Fruit fly (Drosophila melanogaster) whole organism, embryonic: ENCODE data around the gene Syx13.

Experiments used
- Bdp1 ChIP-seq: fragments of 200-800 bp; sonication (Bioruptor generic); optimal IDR thresholded peaks from 3 replicates; lab custom pipeline; 2016; ENCODE audit warnings: missing biosample characterization, missing genetic modification characterization
- C15 ChIP-seq: fragments of 200-800 bp; sonication (Bioruptor generic); IDR thresholded peaks from 3 replicates; pipeline ENCODE4 v1.3.6; 2022; ENCODE audit warnings: missing biosample characterization, missing genetic modification characterization
- CG10366 ChIP-seq: fragments of 200-800 bp; sonication (Bioruptor generic); IDR thresholded peaks from 2 replicates; pipeline ENCODE4 v1.3.6; 2022; ENCODE audit warnings: missing biosample characterization, missing genetic modification characterization
- CG10979 ChIP-seq: fragments of 200-800 bp; sonication (Bioruptor generic); optimal IDR thresholded peaks from 2 replicates; lab custom pipeline; 2018; ENCODE audit warnings: missing biosample characterization, mild to moderate bottlenecking, missing genetic modification characterization, moderate library complexity
- CG12104 ChIP-seq: fragments of 200-800 bp; sonication (Bioruptor generic); optimal IDR thresholded peaks from 3 replicates; lab custom pipeline; 2016; ENCODE audit warnings: missing biosample characterization, missing genetic modification characterization
- CG12942 ChIP-seq: fragments of 200-800 bp; sonication (Bioruptor generic); optimal IDR thresholded peaks from 3 replicates; lab custom pipeline; 2016; ENCODE audit warnings: missing biosample characterization, missing genetic modification characterization
- CG13123 ChIP-seq: fragments of 200-800 bp; sonication (Bioruptor generic); optimal IDR thresholded peaks from 2 replicates; lab custom pipeline; 2016; ENCODE audit warnings: missing biosample characterization, missing genetic modification characterization
- CG13775 ChIP-seq: fragments of 200-800 bp; sonication (Bioruptor generic); optimal IDR thresholded peaks from 3 replicates; lab custom pipeline; 2017; ENCODE audit warnings: missing biosample characterization, mild to moderate bottlenecking, missing genetic modification characterization
- CG15696 ChIP-seq: fragments of 200-800 bp; sonication (Bioruptor generic); optimal IDR thresholded peaks from 2 replicates; lab custom pipeline; 2019; ENCODE audit warnings: missing biosample characterization, mild to moderate bottlenecking, missing genetic modification characterization, moderate library complexity
- CG1602 ChIP-seq: fragments of 200-800 bp; sonication (Bioruptor generic); optimal IDR thresholded peaks from 3 replicates; lab custom pipeline; 2016; ENCODE audit warnings: missing biosample characterization, missing genetic modification characterization
- CG1603 ChIP-seq: fragments of 200-800 bp; sonication (Bioruptor generic); optimal IDR thresholded peaks from 2 replicates; lab custom pipeline; 2019; ENCODE audit warnings: missing biosample characterization, mild to moderate bottlenecking, missing genetic modification characterization, moderate library complexity
- CG17186 ChIP-seq: fragments of 200-800 bp; sonication (Bioruptor generic); optimal IDR thresholded peaks from 3 replicates; lab custom pipeline; 2017; ENCODE audit warnings: missing biosample characterization, missing genetic modification reagents, missing genetic modification characterization
- CG18619 ChIP-seq: fragments of 200-800 bp; sonication (Bioruptor generic); optimal IDR thresholded peaks from 3 replicates; lab custom pipeline; 2017; ENCODE audit warnings: missing biosample characterization, mild to moderate bottlenecking, missing genetic modification characterization
- CG18764 ChIP-seq: fragments of 200-800 bp; sonication (Bioruptor generic); optimal IDR thresholded peaks from 3 replicates; lab custom pipeline; 2016; ENCODE audit warnings: missing biosample characterization, missing genetic modification characterization
- CG3065 ChIP-seq: fragments of 200-800 bp; sonication (Bioruptor generic); optimal IDR thresholded peaks from 2 replicates; lab custom pipeline; 2016; ENCODE audit warnings: missing biosample characterization, missing genetic modification characterization
- CG32772 ChIP-seq: fragments of 200-800 bp; sonication (Bioruptor generic); IDR thresholded peaks from 2 replicates; pipeline ENCODE4 v1.3.6; 2022; ENCODE audit warnings: missing biosample characterization, missing genetic modification characterization
- CG4617 ChIP-seq: fragments of 200-800 bp; sonication (Bioruptor generic); optimal IDR thresholded peaks from 3 replicates; lab custom pipeline; 2016; ENCODE audit warnings: missing biosample characterization, missing genetic modification characterization, borderline replicate concordance
- CG4707 ChIP-seq: fragments of 200-800 bp; sonication (Bioruptor generic); optimal IDR thresholded peaks from 2 replicates; lab custom pipeline; 2018; ENCODE audit warnings: missing biosample characterization, mild to moderate bottlenecking, missing genetic modification characterization, moderate library complexity
- CG8281 ChIP-seq: fragments of 200-800 bp; sonication (Bioruptor generic); optimal IDR thresholded peaks from 2 replicates; lab custom pipeline; 2018; ENCODE audit warnings: missing biosample characterization, mild to moderate bottlenecking, missing genetic modification characterization, moderate library complexity
- CG9437 ChIP-seq: fragments of 200-800 bp; sonication (Bioruptor generic); optimal IDR thresholded peaks from 2 replicates; lab custom pipeline; 2018; ENCODE audit warnings: missing biosample characterization, mild to moderate bottlenecking, missing genetic modification characterization
- CG9609 ChIP-seq: fragments of 200-800 bp; sonication (Bioruptor generic); optimal IDR thresholded peaks from 3 replicates; lab custom pipeline; 2016; ENCODE audit warnings: missing biosample characterization, missing genetic modification characterization
- E2f1 ChIP-seq: fragments of 200-800 bp; sonication (Bioruptor generic); IDR thresholded peaks from 2 replicates; pipeline ENCODE4 v1.3.6; 2022; ENCODE audit warnings: missing biosample characterization, missing genetic modification characterization
- Elba2 ChIP-seq: fragments of 200-800 bp; sonication (Bioruptor generic); optimal IDR thresholded peaks from 3 replicates; lab custom pipeline; 2016; ENCODE audit warnings: missing biosample characterization, missing genetic modification characterization
- Fer2 ChIP-seq: fragments of 200-800 bp; sonication (Bioruptor generic); optimal IDR thresholded peaks from 2 replicates; lab custom pipeline; 2018; ENCODE audit warnings: missing biosample characterization, mild to moderate bottlenecking, missing genetic modification characterization, moderate library complexity
- H15 ChIP-seq: fragments of 200-800 bp; sonication (Bioruptor generic); IDR thresholded peaks from 3 replicates; pipeline ENCODE4 v1.3.6; 2022; ENCODE audit warnings: missing biosample characterization, missing genetic modification characterization
- Lpt ChIP-seq: fragments of >200 bp; optimal IDR thresholded peaks from 2 replicates; lab custom pipeline; 2018; ENCODE audit warnings: missing biosample characterization, missing genetic modification characterization
- Oaz ChIP-seq: fragments of 200-800 bp; sonication (Bioruptor generic); IDR thresholded peaks from 2 replicates; pipeline ENCODE4 v1.3.6; 2022; ENCODE audit warnings: missing biosample characterization, missing genetic modification characterization
- PHDP ChIP-seq: fragments of 200-800 bp; sonication (Bioruptor generic); optimal IDR thresholded peaks from 3 replicates; lab custom pipeline; 2018; ENCODE audit warnings: missing biosample characterization, mild to moderate bottlenecking, missing genetic modification characterization, moderate library complexity
- Rfx ChIP-seq: fragments of 200-800 bp; sonication (Bioruptor generic); IDR thresholded peaks from 2 replicates; pipeline ENCODE4 v1.3.6; 2022; ENCODE audit warnings: missing biosample characterization, missing genetic modification characterization
- Sry-β ChIP-seq: fragments of 200-800 bp; sonication (Bioruptor generic); optimal IDR thresholded peaks from 2 replicates; lab custom pipeline; 2018; ENCODE audit warnings: missing biosample characterization, mild to moderate bottlenecking, missing genetic modification characterization, moderate library complexity
- ase ChIP-seq: fragments of 200-800 bp; sonication (Bioruptor generic); IDR thresholded peaks from 3 replicates; pipeline ENCODE4 v1.3.6; 2022; ENCODE audit warnings: missing biosample characterization, missing genetic modification characterization
- ci ChIP-seq: fragments of 200-800 bp; sonication (Bioruptor generic); IDR thresholded peaks from 3 replicates; pipeline ENCODE4 v1.3.6; 2022; ENCODE audit warnings: missing biosample characterization, missing genetic modification characterization
- fd3F ChIP-seq: fragments of 200-800 bp; sonication (Bioruptor generic); optimal IDR thresholded peaks from 2 replicates; lab custom pipeline; 2018; ENCODE audit warnings: missing biosample characterization, mild to moderate bottlenecking, missing genetic modification characterization, moderate library complexity
- kni ChIP-seq: fragments of 200-800 bp; sonication (Bioruptor generic); optimal IDR thresholded peaks from 3 replicates; lab custom pipeline; 2017; ENCODE audit warnings: mild to moderate bottlenecking, missing biosample characterization, missing genetic modification reagents, missing genetic modification characterization
- knrl ChIP-seq: fragments of 200-800 bp; sonication (Bioruptor generic); IDR thresholded peaks from 3 replicates; pipeline ENCODE4 v1.3.6; 2022; ENCODE audit warnings: missing biosample characterization, missing genetic modification characterization; ENCODE audit not compliant: partially characterized antibody
- mam ChIP-seq: fragments of 200-800 bp; sonication (Bioruptor generic); optimal IDR thresholded peaks from 3 replicates; lab custom pipeline; 2016; ENCODE audit warnings: missing biosample characterization, missing genetic modification characterization
- oc ChIP-seq: fragments of 200-800 bp; sonication (Bioruptor generic); optimal IDR thresholded peaks from 2 replicates; lab custom pipeline; 2018; ENCODE audit warnings: missing biosample characterization, mild to moderate bottlenecking, missing genetic modification characterization, moderate library complexity
- odd ChIP-seq: fragments of 200-800 bp; sonication (Bioruptor generic); optimal IDR thresholded peaks from 2 replicates; lab custom pipeline; 2017; ENCODE audit warnings: missing biosample characterization, mild to moderate bottlenecking, missing genetic modification characterization
- phol ChIP-seq: fragments of 200-800 bp; sonication (Bioruptor generic); optimal IDR thresholded peaks from 3 replicates; lab custom pipeline; 2018; ENCODE audit warnings: missing biosample characterization, mild to moderate bottlenecking, missing genetic modification characterization, moderate library complexity
- pita ChIP-seq: fragments of 200-800 bp; sonication (Bioruptor generic); optimal IDR thresholded peaks from 2 replicates; lab custom pipeline; 2017; ENCODE audit warnings: missing biosample characterization, mild to moderate bottlenecking, missing genetic modification characterization
- pum ChIP-seq: fragments of 200-800 bp; sonication (Bioruptor generic); optimal IDR thresholded peaks from 2 replicates; lab custom pipeline; 2016; ENCODE audit warnings: missing biosample characterization, missing genetic modification characterization
- pzg ChIP-seq: fragments of 200-800 bp; sonication (Bioruptor generic); optimal IDR thresholded peaks from 3 replicates; lab custom pipeline; 2018; ENCODE audit warnings: missing biosample characterization, mild to moderate bottlenecking, missing genetic modification characterization, moderate library complexity
- sim ChIP-seq: fragments of 200-800 bp; sonication (Bioruptor generic); IDR thresholded peaks from 2 replicates; pipeline ENCODE4 v1.3.6; 2022; ENCODE audit warnings: missing biosample characterization, missing genetic modification characterization
- ssp ChIP-seq: fragments of 200-800 bp; sonication (Bioruptor generic); IDR thresholded peaks from 2 replicates; pipeline ENCODE4 v1.3.6; 2022; ENCODE audit warnings: missing biosample characterization, missing genetic modification characterization
- ttk ChIP-seq: fragments of 200-800 bp; sonication (Bioruptor generic); IDR thresholded peaks from 2 replicates; pipeline ENCODE4 v2.1.2; 2022; ENCODE audit warnings: missing biosample characterization, missing genetic modification characterization
- unc-4 ChIP-seq: fragments of 200-800 bp; sonication (Bioruptor generic); IDR thresholded peaks from 2 replicates; pipeline ENCODE4 v1.3.6; 2022; ENCODE audit warnings: missing biosample characterization, missing genetic modification characterization; ENCODE audit not compliant: partially characterized antibody
- unpg ChIP-seq: fragments of 200-800 bp; sonication (Bioruptor generic); optimal IDR thresholded peaks from 3 replicates; lab custom pipeline; 2018; ENCODE audit warnings: missing biosample characterization, mild to moderate bottlenecking, missing genetic modification characterization, moderate library complexity
- yki ChIP-seq: fragments of >200 bp; optimal IDR thresholded peaks from 3 replicates; lab custom pipeline; 2018
- zen2 ChIP-seq: fragments of 200-800 bp; sonication (Bioruptor generic); IDR thresholded peaks from 3 replicates; pipeline ENCODE4 v1.3.6; 2022; ENCODE audit warnings: missing biosample characterization, missing genetic modification characterization; ENCODE audit not compliant: partially characterized antibody
- zfh2 ChIP-seq: fragments of 200-800 bp; sonication (Bioruptor generic); optimal IDR thresholded peaks from 2 replicates; lab custom pipeline; 2016; ENCODE audit warnings: missing biosample characterization, missing genetic modification characterization

Syx13 gene

DNA sequence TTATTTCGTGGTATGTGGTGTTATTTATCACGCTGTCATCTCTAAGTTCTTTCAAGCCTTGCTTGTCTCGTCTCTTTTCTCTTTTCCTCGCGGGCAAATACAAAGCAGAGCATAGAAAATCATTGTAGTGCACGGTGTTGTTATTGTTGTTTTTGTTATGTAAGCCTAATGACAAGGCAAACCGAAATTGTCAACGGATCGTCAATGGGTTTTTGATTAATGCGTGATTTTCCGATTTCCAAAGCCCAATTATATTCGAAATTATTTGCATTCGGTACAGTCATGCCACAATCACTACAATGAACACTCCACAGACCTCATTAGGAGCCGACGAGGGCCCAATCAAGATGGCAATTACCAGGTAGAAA, 11.3 kb upstream of the Syx13 start (continued):
- TF ChIP-seq C15 (GFP tag; lab: Robert Waterston, UW) (no peak), zfh2 (GFP tag; lab: Kevin White, UChicago) (no peak)

DNA sequence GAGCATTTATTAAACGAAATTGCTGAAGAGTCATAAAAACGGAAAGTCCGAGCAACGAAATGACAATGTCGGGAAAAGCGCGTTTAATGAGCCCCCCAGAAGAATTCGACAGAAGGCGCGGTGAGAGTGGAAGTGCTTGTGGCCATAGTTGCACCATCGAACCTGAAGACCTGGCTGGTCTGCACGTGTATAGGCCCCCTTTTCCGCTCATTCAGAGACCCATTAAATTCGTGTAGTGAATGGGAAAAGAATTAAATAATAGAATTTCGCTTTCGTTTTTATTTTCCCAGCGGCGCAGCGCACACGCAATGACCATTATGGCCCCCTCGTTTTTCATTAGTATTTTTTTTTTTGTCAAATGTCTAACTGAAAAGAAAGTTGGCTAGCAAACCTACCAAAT, 10.9 kb upstream of the Syx13 start:
- no peak for TF ChIP-seq mam (GFP tag; lab: Kevin White, UChicago)
- no peak for TF ChIP-seq sim (GFP tag; lab: Robert Waterston, UW)
- TF ChIP-seq yki (lab: Kevin White, UChicago), result no peak
- TF ChIP-seq CG9437 (GFP tag; lab: Kevin White, UChicago), result no peak
- TF ChIP-seq CG18764, result peak; percentile 66
- TF ChIP-seq CG15696 (tag; lab: Kevin White, UChicago), result peak; percentile 23
- no peak for TF ChIP-seq PHDP (tag; lab: Kevin White, UChicago)
- no peak for TF ChIP-seq CG4707 (GFP tag; lab: Kevin White, UChicago)
- no peak for TF ChIP-seq odd (GFP tag; lab: Kevin White, UChicago)
- no peak for TF ChIP-seq CG12104 (GFP tag; lab: Kevin White, UChicago)
- no peak for TF ChIP-seq CG1603 (tag; lab: Kevin White, UChicago)
- TF ChIP-seq ase (GFP tag; lab: Robert Waterston, UW), result no peak
- TF ChIP-seq oc (tag; lab: Kevin White, UChicago), result no peak
- TF ChIP-seq CG3065 (GFP tag; lab: Kevin White, UChicago), result no peak
- TF ChIP-seq C15 (GFP tag; lab: Robert Waterston, UW), result 0 out of 3 replicates have a peak, but pooled peaks have one; percentile 38
- TF ChIP-seq CG1602 (GFP tag; lab: Kevin White, UChicago), result no peak
- no peak for TF ChIP-seq Oaz
- TF ChIP-seq pzg (GFP tag; lab: Kevin White, UChicago), result no peak
- TF ChIP-seq CG4617 (GFP tag; lab: Kevin White, UChicago), result no peak
- TF ChIP-seq ssp (GFP tag; lab: Robert Waterston, UW), result no peak
- no peak for TF ChIP-seq CG12942 (GFP tag; lab: Kevin White, UChicago)
- TF ChIP-seq CG8281 (tag; lab: Kevin White, UChicago), result no peak
- no peak for TF ChIP-seq CG13775 (GFP tag; lab: Kevin White, UChicago)
- no peak for TF ChIP-seq E2f1 (GFP tag; lab: Robert Waterston, UW)
- TF ChIP-seq CG9609 (GFP tag; lab: Kevin White, UChicago), result no peak
- TF ChIP-seq unpg (GFP tag; lab: Kevin White, UChicago), result no peak
- TF ChIP-seq CG32772, result no peak
- no peak for TF ChIP-seq knrl (GFP tag; lab: Robert Waterston, UW)
- no peak for TF ChIP-seq H15 (GFP tag; lab: Robert Waterston, UW)
- 0 out of 3 replicates have a peak, but pooled peaks have one; percentile 15 for TF ChIP-seq ci (GFP tag; lab: Robert Waterston, UW)
- no peak for TF ChIP-seq Elba2
- peak; percentile 39 for TF ChIP-seq CG10979 (tag; lab: Kevin White, UChicago)
- TF ChIP-seq phol (tag; lab: Kevin White, UChicago), result peak; percentile 10
- TF ChIP-seq Fer2, result no peak
- TF ChIP-seq pita (GFP tag; lab: Kevin White, UChicago), result no peak
- TF ChIP-seq Rfx (GFP tag; lab: Robert Waterston, UW), result no peak
- no peak for TF ChIP-seq unc-4
- no peak for TF ChIP-seq zen2 (GFP tag; lab: Robert Waterston, UW)
- TF ChIP-seq CG17186 (GFP tag; lab: Kevin White, UChicago), result no peak
- TF ChIP-seq CG13123 (GFP tag; lab: Kevin White, UChicago), result no peak
- TF ChIP-seq Sry-β (GFP tag; lab: Kevin White, UChicago), result no peak
- no peak for TF ChIP-seq CG10366 (GFP tag; lab: Robert Waterston, UW)
- peak; percentile 24 for TF ChIP-seq kni (GFP tag; lab: Kevin White, UChicago)
- TF ChIP-seq ttk (GFP tag; lab: Robert Waterston, UW), result no peak
- TF ChIP-seq pum (GFP tag; lab: Kevin White, UChicago), result no peak
- TF ChIP-seq fd3F (GFP tag; lab: Kevin White, UChicago), result no peak
- no peak for TF ChIP-seq Bdp1 (GFP tag; lab: Kevin White, UChicago)
- no peak for TF ChIP-seq Lpt (GFP tag; lab: Kevin White, UChicago)
- TF ChIP-seq CG18619 (GFP tag; lab: Kevin White, UChicago), result no peak
